Fruit fly (Drosophila melanogaster): ENCODE measurements around the gene MagR.
A peak's percentile ranks its signal among the peaks of the same experiment; 100 is the strongest.

MagR gene

DNA sequence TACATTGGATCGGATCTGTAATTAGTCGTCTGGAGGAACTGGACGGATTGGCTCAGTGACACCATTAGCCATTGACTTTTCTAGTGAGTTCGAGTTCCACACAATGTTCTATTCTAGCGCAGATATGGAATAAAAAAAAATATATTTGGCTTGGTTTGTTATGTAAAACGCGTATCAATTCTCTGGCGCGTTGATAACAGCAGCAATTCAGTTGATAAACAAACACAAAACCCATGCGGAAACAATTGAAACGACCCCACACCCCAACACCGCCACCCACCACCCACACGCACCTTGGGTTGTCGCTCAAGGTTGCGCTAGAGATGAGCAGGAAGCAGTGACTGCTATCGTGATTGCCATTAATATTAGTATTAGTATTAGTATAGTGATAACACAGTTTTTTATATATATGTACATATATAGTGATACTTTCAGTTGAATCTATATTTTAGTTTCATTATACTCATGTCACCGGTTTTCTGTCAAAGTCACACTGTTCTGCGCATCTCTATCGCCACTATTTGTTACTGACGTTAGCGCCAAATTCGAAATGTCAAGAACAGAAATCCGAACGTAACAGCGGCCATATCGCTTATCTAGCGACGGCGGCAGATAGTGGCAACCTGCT, 36.4 kb upstream of the MagR start (continued):
- TF ChIP-seq CG12236 (GFP tag; optimal IDR thresholded peaks at IDR 0.05) (no peak), Usf (GFP tag; optimal IDR thresholded peaks at IDR 0.05) (peak; percentile 77), Stat92E (GFP tag; optimal IDR thresholded peaks at IDR 0.05) (peak in 1 of 3 experiments; percentile 47), CG32532 (GFP tag; IDR thresholded peaks at IDR 0.05) (peak; percentile 97), Fer3 (tag; optimal IDR thresholded peaks at IDR 0.05) (peak; percentile 95), Mrtf (GFP tag; IDR thresholded peaks at IDR 0.05) (peak; percentile 91), CG11247 (GFP tag; IDR thresholded peaks at IDR 0.05) (peak; percentile 91), Lpt (GFP tag; optimal IDR thresholded peaks at IDR 0.05) (no peak), hth (optimal IDR thresholded peaks at IDR 0.05) (no peak), CG12942 (GFP tag; optimal IDR thresholded peaks at IDR 0.05) (peak; percentile 85), CG15514 (GFP tag; optimal IDR thresholded peaks at IDR 0.05) (peak; percentile 94), PHDP (tag; optimal IDR thresholded peaks at IDR 0.05) (peak; percentile 93), Sry-β (GFP tag; optimal IDR thresholded peaks at IDR 0.05) (peak; percentile 91), Dll (GFP tag; IDR thresholded peaks at IDR 0.05; ENCODE audit: partially characterized antibody) (no peak; the same call in 3 of the 4 replicates), CG2199 (GFP tag; IDR thresholded peaks at IDR 0.05) (peak; percentile 65; the same call in 2 of the 3 replicates), en (GFP tag; optimal IDR thresholded peaks at IDR 0.05) (no peak), CG1602 (GFP tag; optimal IDR thresholded peaks at IDR 0.05) (peak; percentile 87), sima (GFP tag; optimal IDR thresholded peaks at IDR 0.05) (no peak), CG18011 (GFP tag; optimal IDR thresholded peaks at IDR 0.05) (peak; percentile 76), CTCF (GFP tag; optimal IDR thresholded peaks at IDR 0.05) (peak; percentile 29), wor (GFP tag; IDR thresholded peaks at IDR 0.05) (peak; percentile 82), ase (GFP tag; IDR thresholded peaks at IDR 0.05) (peak; percentile 93), CG13424 (tag; optimal IDR thresholded peaks at IDR 0.05) (peak; percentile 91), lbe (GFP tag; optimal IDR thresholded peaks at IDR 0.05) (peak; percentile 66), CG14860 (GFP tag; IDR thresholded peaks at IDR 0.05; ENCODE audit: partially characterized antibody) (no peak), CkIIα-i1 (GFP tag; IDR thresholded peaks at IDR 0.05) (peak; percentile 30; the same call in 1 of the 2 replicates), hkb (optimal IDR thresholded peaks at IDR 0.05) (no peak), hkb (GFP tag; IDR thresholded peaks at IDR 0.05) (peak; percentile 97), NfI (GFP tag; optimal IDR thresholded peaks at IDR 0.05) (peak; percentile 90), CG15601 (tag; optimal IDR thresholded peaks at IDR 0.05) (peak; percentile 96), HmgD (GFP tag; optimal IDR thresholded peaks at IDR 0.05) (no peak), CG34422 (GFP tag; IDR thresholded peaks at IDR 0.05) (peak; percentile 96), Dbx (GFP tag; IDR thresholded peaks at IDR 0.05) (peak; percentile 97), NK7.1 (GFP tag; optimal IDR thresholded peaks at IDR 0.05) (peak; percentile 34), peb (GFP tag; IDR thresholded peaks at IDR 0.05) (peak; percentile 92), sqz (GFP tag; optimal IDR thresholded peaks at IDR 0.05) (peak; percentile 37), CG11085 (GFP tag; IDR thresholded peaks at IDR 0.05) (peak; percentile 91), crol (GFP tag; IDR thresholded peaks at IDR 0.05) (peak; percentile 75), CG14965 (GFP tag; optimal IDR thresholded peaks at IDR 0.05; ENCODE audit: borderline replicate concordance) (no peak), ham (GFP tag; IDR thresholded peaks at IDR 0.05) (peak; percentile 88), lab (GFP tag; optimal IDR thresholded peaks at IDR 0.05) (peak; percentile 98), gt (GFP tag; IDR thresholded peaks at IDR 0.05) (peak; percentile 80), zfh2 (GFP tag; optimal IDR thresholded peaks at IDR 0.05) (peak; percentile 77), gce (GFP tag; IDR thresholded peaks at IDR 0.05) (peak; percentile 82), CG10147 (GFP tag; optimal IDR thresholded peaks at IDR 0.05) (peak; percentile 92), pnt (GFP tag; optimal IDR thresholded peaks at IDR 0.05) (peak; percentile 63), Side (GFP tag; optimal IDR thresholded peaks at IDR 0.05) (peak; percentile 51), fd102C (GFP tag; optimal IDR thresholded peaks at IDR 0.05) (peak; percentile 62), pita (GFP tag; optimal IDR thresholded peaks at IDR 0.05) (no peak), Dref (GFP tag; IDR thresholded peaks at IDR 0.05) (peak; percentile 42), CG14441 (GFP tag; IDR thresholded peaks at IDR 0.05) (peak; percentile 92)

Measured in whole organism, embryonic.